Worm (Caenorhabditis elegans) whole organism, L2 larva: ENCODE results near the gene nlp-43.

ENCODE experiments used
- C34F6.9 ChIP-seq: fragments of 150-350 bp; optimal IDR thresholded peaks from 2 replicates; lab custom pipeline; 2014; ENCODE audit warnings: missing biosample characterization, missing genetic modification characterization
- F13H6.1 ChIP-seq: sonication (generic microtip); optimal IDR thresholded peaks from 2 replicates; lab custom pipeline; 2016; ENCODE audit warnings: missing genetic modification characterization, missing compliant biosample characterization
- R02D3.7 ChIP-seq: fragments of 150-350 bp; optimal IDR thresholded peaks from 2 replicates; lab custom pipeline; 2014; ENCODE audit warnings: missing biosample characterization, missing genetic modification characterization
- Y55F3AM.14 ChIP-seq: fragments of 200-800 bp; sonication (Bioruptor generic); optimal IDR thresholded peaks from 2 replicates; lab custom pipeline; 2018; ENCODE audit warnings: mild to moderate bottlenecking, missing genetic modification characterization, missing compliant biosample characterization
- ZK546.5 ChIP-seq: sonication (generic microtip); optimal IDR thresholded peaks from 2 replicates; lab custom pipeline; 2017; ENCODE audit warnings: missing biosample characterization, missing genetic modification characterization
- alr-1 ChIP-seq: fragments of 150-350 bp; optimal IDR thresholded peaks from 2 replicates; lab custom pipeline; 2014; ENCODE audit warnings: missing biosample characterization, missing genetic modification characterization
- aly-2 ChIP-seq: fragments of 150-350 bp; optimal IDR thresholded peaks from 2 replicates; lab custom pipeline; 2014; ENCODE audit warnings: missing biosample characterization, missing genetic modification characterization
- ama-1 ChIP-seq: fragments of 150-350 bp; optimal IDR thresholded peaks from 2 replicates; lab custom pipeline; 2018; ENCODE audit warnings: inconsistent platforms
- blmp-1 ChIP-seq: sonication (generic microtip); optimal IDR thresholded peaks from 2 replicates; lab custom pipeline; 2017; ENCODE audit warnings: missing genetic modification characterization, mild to moderate bottlenecking, missing compliant biosample characterization, antibody characterized with exemption, moderate library complexity; ENCODE audit not compliant: insufficient read depth
- ceh-16 ChIP-seq: fragments of 150-350 bp; optimal IDR thresholded peaks from 2 replicates; lab custom pipeline; 2014; ENCODE audit warnings: missing biosample characterization, missing genetic modification characterization
- ceh-82 ChIP-seq: fragments of 150-350 bp; optimal IDR thresholded peaks from 2 replicates; lab custom pipeline; 2014; ENCODE audit warnings: missing biosample characterization, missing genetic modification characterization
- crh-2 ChIP-seq: sonication (generic microtip); optimal IDR thresholded peaks from 2 replicates; lab custom pipeline; 2017; ENCODE audit warnings: missing biosample characterization, missing genetic modification characterization
- dmd-4 ChIP-seq: sonication (generic microtip); optimal IDR thresholded peaks from 2 replicates; lab custom pipeline; 2017; ENCODE audit warnings: missing biosample characterization, missing genetic modification characterization
- egl-27 ChIP-seq: sonication (generic microtip); optimal IDR thresholded peaks from 3 replicates; lab custom pipeline; 2017; ENCODE audit warnings: missing biosample characterization, missing genetic modification reagents, missing genetic modification characterization
- elt-1 ChIP-seq: fragments of 150-350 bp; optimal IDR thresholded peaks from 2 replicates; lab custom pipeline; 2014; ENCODE audit warnings: missing biosample characterization, missing genetic modification characterization
- elt-3 ChIP-seq: sonication (generic microtip); optimal IDR thresholded peaks from 2 replicates; lab custom pipeline; 2017; ENCODE audit warnings: missing biosample characterization, missing genetic modification characterization
- fos-1 ChIP-seq: fragments of 150-350 bp; optimal IDR thresholded peaks from 2 replicates; lab custom pipeline; 2014; ENCODE audit warnings: missing biosample characterization, missing genetic modification characterization
- gmeb-1 ChIP-seq: fragments of 150-350 bp; optimal IDR thresholded peaks from 2 replicates; lab custom pipeline; 2014; ENCODE audit warnings: missing biosample characterization, missing genetic modification characterization
- lin-11 ChIP-seq: fragments of 150-350 bp; sonication (generic microtip); optimal IDR thresholded peaks from 2 replicates; lab custom pipeline; 2014; ENCODE audit warnings: missing biosample characterization, missing genetic modification characterization, inconsistent platforms, mixed read lengths
- lin-13 ChIP-seq: fragments of 150-350 bp; optimal IDR thresholded peaks from 2 replicates; lab custom pipeline; 2014; ENCODE audit warnings: missing biosample characterization, missing genetic modification reagents, missing genetic modification characterization
- lin-39 ChIP-seq: fragments of 150-350 bp; optimal IDR thresholded peaks from 2 replicates; lab custom pipeline; 2014; ENCODE audit warnings: missing biosample characterization, missing genetic modification reagents, missing genetic modification characterization
- lsy-2 ChIP-seq, 2 experiments: fragments of 150-350 bp in 1 of 2; sonication (generic microtip) in 1 of 2; optimal IDR thresholded peaks; 2 replicates each; lab custom pipeline; 2014 to 2017; ENCODE audit warnings: missing biosample characterization in 2 of 2, missing genetic modification characterization in 2 of 2
- mab-5 ChIP-seq: fragments of 150-350 bp; optimal IDR thresholded peaks from 2 replicates; lab custom pipeline; 2014; ENCODE audit warnings: missing biosample characterization, missing genetic modification characterization
- mbf-1 ChIP-seq: sonication (generic microtip); optimal IDR thresholded peaks from 2 replicates; lab custom pipeline; 2017; ENCODE audit warnings: missing biosample characterization, missing genetic modification characterization
- mdl-1 ChIP-seq, 2 experiments: fragments of 150-350 bp in 1 of 2; sonication (generic microtip) in 1 of 2; optimal IDR thresholded peaks; 2 replicates each; lab custom pipeline; 2017; ENCODE audit warnings: missing biosample characterization in 2 of 2, missing genetic modification characterization in 2 of 2
- nhr-10 ChIP-seq: sonication (generic microtip); optimal IDR thresholded peaks from 2 replicates; lab custom pipeline; 2017; ENCODE audit warnings: missing biosample characterization, missing genetic modification characterization
- nhr-11 ChIP-seq: fragments of 150-350 bp; optimal IDR thresholded peaks from 2 replicates; lab custom pipeline; 2014; ENCODE audit warnings: missing biosample characterization, missing genetic modification characterization
- nhr-12 ChIP-seq: fragments of 150-350 bp; optimal IDR thresholded peaks from 2 replicates; lab custom pipeline; 2014; ENCODE audit warnings: missing biosample characterization, missing genetic modification characterization
- nhr-129 ChIP-seq: fragments of 150-350 bp; optimal IDR thresholded peaks from 2 replicates; lab custom pipeline; 2014; ENCODE audit warnings: missing biosample characterization, missing genetic modification characterization
- nhr-21 ChIP-seq: fragments of 150-350 bp; optimal IDR thresholded peaks from 2 replicates; lab custom pipeline; 2014; ENCODE audit warnings: missing biosample characterization, missing genetic modification characterization
- nhr-23 ChIP-seq: fragments of 150-350 bp; optimal IDR thresholded peaks from 2 replicates; lab custom pipeline; 2014; ENCODE audit warnings: missing biosample characterization, missing genetic modification reagents, missing genetic modification characterization
- nhr-237 ChIP-seq: fragments of 150-350 bp; optimal IDR thresholded peaks from 2 replicates; lab custom pipeline; 2014; ENCODE audit warnings: missing biosample characterization, missing genetic modification characterization
- nhr-25 ChIP-seq: fragments of 150-350 bp; sonication (generic microtip); optimal IDR thresholded peaks from 3 replicates; lab custom pipeline; 2014; ENCODE audit warnings: missing biosample characterization, missing genetic modification characterization
- nhr-6 ChIP-seq: fragments of 150-350 bp; optimal IDR thresholded peaks from 2 replicates; lab custom pipeline; 2014; ENCODE audit warnings: missing biosample characterization, missing genetic modification characterization
- nhr-77 ChIP-seq: fragments of 150-350 bp; optimal IDR thresholded peaks from 2 replicates; lab custom pipeline; 2014; ENCODE audit warnings: missing biosample characterization, missing genetic modification characterization
- peb-1 ChIP-seq: fragments of 150-350 bp; optimal IDR thresholded peaks from 2 replicates; lab custom pipeline; 2014; ENCODE audit warnings: missing biosample characterization, missing genetic modification characterization
- sem-4 ChIP-seq: fragments of 150-350 bp; optimal IDR thresholded peaks from 2 replicates; lab custom pipeline; 2014; ENCODE audit warnings: missing biosample characterization, missing genetic modification reagents, missing genetic modification characterization
- skn-1 ChIP-seq: sonication (generic microtip); optimal IDR thresholded peaks from 2 replicates; lab custom pipeline; 2017; ENCODE audit warnings: missing biosample characterization, missing genetic modification characterization
- sma-3 ChIP-seq: sonication (generic microtip); optimal IDR thresholded peaks from 2 replicates; lab custom pipeline; 2016; ENCODE audit warnings: missing genetic modification reagents, missing genetic modification characterization, missing compliant biosample characterization
- sma-9 ChIP-seq, 2 experiments: fragments of 150-350 bp in 1 of 2; sonication (generic microtip) in 1 of 2; optimal IDR thresholded peaks; 2 replicates each; lab custom pipeline; 2014 to 2016; ENCODE audit warnings: missing genetic modification characterization in 2 of 2, mild to moderate bottlenecking in 1 of 2, missing biosample characterization in 1 of 2, missing compliant biosample characterization in 1 of 2, missing genetic modification reagents in 1 of 2, moderate library complexity in 1 of 2
- snpc-4 ChIP-seq: fragments of 150-350 bp; optimal IDR thresholded peaks from 2 replicates; lab custom pipeline; 2014; ENCODE audit warnings: missing biosample characterization, missing genetic modification characterization
- unc-39 ChIP-seq: fragments of 150-350 bp; optimal IDR thresholded peaks from 2 replicates; lab custom pipeline; 2014; ENCODE audit warnings: missing biosample characterization, missing genetic modification characterization
- unc-55 ChIP-seq: fragments of 150-350 bp; sonication (generic microtip); optimal IDR thresholded peaks from 3 replicates; lab custom pipeline; 2014; ENCODE audit warnings: missing biosample characterization, missing genetic modification reagents, missing genetic modification characterization
- unc-62 ChIP-seq: fragments of 150-350 bp; optimal IDR thresholded peaks from 2 replicates; lab custom pipeline; 2014; ENCODE audit warnings: missing biosample characterization, missing genetic modification reagents, missing genetic modification characterization
- zag-1 ChIP-seq: fragments of 150-350 bp; optimal IDR thresholded peaks from 2 replicates; lab custom pipeline; 2014; ENCODE audit warnings: missing biosample characterization, missing genetic modification characterization
- ztf-1 ChIP-seq: fragments of 200-800 bp; sonication (Bioruptor generic); conservative IDR thresholded peaks from 2 replicates; pipeline ENCODE4 v1.3.6; 2022; ENCODE audit warnings: missing genetic modification characterization, missing compliant biosample characterization
- ztf-11 ChIP-seq: sonication (generic microtip); optimal IDR thresholded peaks from 2 replicates; lab custom pipeline; 2017; ENCODE audit warnings: missing biosample characterization, missing genetic modification characterization
- ztf-4 ChIP-seq: fragments of 150-350 bp; optimal IDR thresholded peaks from 2 replicates; lab custom pipeline; 2014; ENCODE audit warnings: missing biosample characterization, missing genetic modification characterization

nlp-43 gene

ce11 chrIII:5078062-5078461 is 35.9 kb downstream of the nlp-43 start:
- TF ChIP-seq blmp-1 (peak; percentile 65), elt-3 (tag; lab: Kevin White, UChicago) (no peak), ztf-4 (tag; lab: Kevin White, UChicago) (peak; percentile 75), elt-1 (no peak), ZK546.5 (tag; lab: Kevin White, UChicago) (no peak), nhr-129 (tag; lab: Kevin White, UChicago) (peak; percentile 82), F13H6.1 (tag; lab: Kevin White, UChicago) (peak; percentile 89), snpc-4 (tag; lab: Kevin White, UChicago) (no peak), lsy-2 (tag; optimal IDR thresholded peaks at IDR 0.05; lab: Kevin White, UChicago) (peak in 1 of 2 experiments; percentile 76), nhr-12 (no peak), sma-3 (peak; percentile 81), fos-1 (tag; lab: Kevin White, UChicago) (peak; percentile 69), ztf-1 (GFP tag; lab: Robert Waterston, UW) (no peak), unc-39 (tag; lab: Kevin White, UChicago) (no peak), lin-13 (peak; percentile 14), sem-4 (tag; lab: Kevin White, UChicago) (no peak), aly-2 (tag; lab: Kevin White, UChicago) (no peak), nhr-21 (tag; lab: Kevin White, UChicago) (peak; percentile 91), ztf-11 (tag; lab: Kevin White, UChicago) (no peak), nhr-237 (tag; lab: Kevin White, UChicago) (no peak), mbf-1 (tag; lab: Kevin White, UChicago) (no peak), nhr-11 (tag; lab: Kevin White, UChicago) (no peak), unc-55 (GFP tag; lab: Kevin White, UChicago) (no peak), ceh-16 (tag; lab: Kevin White, UChicago) (no peak), Y55F3AM.14 (peak; percentile 62), R02D3.7 (tag; lab: Kevin White, UChicago) (no peak), nhr-77 (no peak), C34F6.9 (tag; lab: Kevin White, UChicago) (peak; percentile 51), ama-1 (peak; percentile 43), dmd-4 (no peak), ceh-82 (no peak), unc-62 (no peak), zag-1 (tag; lab: Kevin White, UChicago) (no peak), egl-27 (tag; lab: Kevin White, UChicago) (peak; percentile 66), sma-9 (GFP tag; optimal IDR thresholded peaks at IDR 0.05; lab: Kevin White, UChicago) (peak; percentile 99), sma-9 (tag; optimal IDR thresholded peaks at IDR 0.05; lab: Kevin White, UChicago) (no peak), lin-39 (tag; lab: Kevin White, UChicago) (no peak), nhr-25 (tag; lab: Kevin White, UChicago) (peak; percentile 14), crh-2 (peak; percentile 90), alr-1 (no peak), lin-11 (tag; lab: Kevin White, UChicago) (no peak), nhr-10 (tag; lab: Kevin White, UChicago) (no peak), nhr-23 (tag; lab: Kevin White, UChicago) (no peak), gmeb-1 (tag; lab: Kevin White, UChicago) (peak; percentile 61), nhr-6 (tag; lab: Kevin White, UChicago) (peak; percentile 2), skn-1 (tag; lab: Kevin White, UChicago) (peak; percentile 63), mab-5 (tag; lab: Kevin White, UChicago) (no peak), mdl-1 (tag; optimal IDR thresholded peaks at IDR 0.05; lab: Kevin White, UChicago) (peak; percentile 76 to 88), peb-1 (tag; lab: Kevin White, UChicago) (no peak)
